Worm (Caenorhabditis elegans): Measurements from ENCODE around the gene sdz-33.

DNA sequence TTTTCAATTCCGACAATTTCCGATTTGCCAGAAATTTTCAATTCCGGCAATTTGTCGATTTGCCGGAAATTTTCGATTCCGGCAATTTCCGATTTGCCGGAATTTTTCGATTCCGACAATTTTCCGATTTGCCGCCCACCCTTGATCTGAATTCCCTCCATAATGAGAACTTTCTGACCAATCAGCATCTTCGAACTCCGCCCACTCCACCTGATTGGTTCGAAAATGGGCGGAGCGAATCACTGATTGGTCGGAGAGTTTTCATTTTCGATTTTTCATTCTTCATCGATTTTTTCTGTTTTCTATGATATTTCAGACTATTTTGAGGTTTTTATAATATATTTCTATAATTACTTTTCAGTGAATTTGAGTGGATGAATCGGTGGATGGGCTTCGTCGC is 46.9 kb downstream of the sdz-33 start:
- TF ChIP-seq lin-26 (GFP tag; IDR thresholded peaks at IDR 0.05): no peak
- no peak for TF ChIP-seq atf-7 (tag; optimal IDR thresholded peaks at IDR 0.05)
- no peak for TF ChIP-seq unc-62 (GFP tag; optimal IDR thresholded peaks at IDR 0.05)
- TF ChIP-seq ztf-18 (tag; optimal IDR thresholded peaks at IDR 0.05): no peak
- no peak for TF ChIP-seq Y79H2A.3 (GFP tag; conservative IDR thresholded peaks at IDR 0.05)
- no peak for TF ChIP-seq K11D2.4 (GFP tag; IDR thresholded peaks at IDR 0.05)
- TF ChIP-seq ceh-100 (GFP tag; IDR thresholded peaks at IDR 0.05): no peak
- no peak for TF ChIP-seq zim-3 (tag; optimal IDR thresholded peaks at IDR 0.05)
- TF ChIP-seq chd-7 (tag; optimal IDR thresholded peaks at IDR 0.05): no peak
- TF ChIP-seq F10E7.11 (tag; optimal IDR thresholded peaks at IDR 0.05): no peak
- TF ChIP-seq ceh-40 (GFP tag; IDR thresholded peaks at IDR 0.05): no peak

All from whole organism, young adult.